Worm (Caenorhabditis elegans) whole organism, early embryonic: ENCODE data around the gene cebp-1.

ENCODE experiments used
- B0310.2 ChIP-seq: sonication (generic microtip); optimal IDR thresholded peaks from 2 replicates; lab custom pipeline; 2016; ENCODE audit warnings: mild to moderate bottlenecking, missing genetic modification characterization, missing compliant biosample characterization
- F13C5.2 ChIP-seq: sonication (generic microtip); optimal IDR thresholded peaks from 2 replicates; lab custom pipeline; 2017; ENCODE audit warnings: mild to moderate bottlenecking, missing genetic modification characterization, inconsistent platforms, missing compliant biosample characterization
- aly-1 ChIP-seq: sonication (generic microtip); optimal IDR thresholded peaks from 2 replicates; lab custom pipeline; 2016; ENCODE audit warnings: missing genetic modification characterization, missing compliant biosample characterization
- ama-1 ChIP-seq: fragments of 150-350 bp; optimal IDR thresholded peaks from 2 replicates; lab custom pipeline; 2014
- ceh-13 ChIP-seq: fragments of 200-800 bp; sonication (Bioruptor generic); optimal IDR thresholded peaks from 2 replicates; lab custom pipeline; 2018; ENCODE audit warnings: mild to moderate bottlenecking, missing genetic modification characterization, missing compliant biosample characterization
- ceh-36 ChIP-seq: sonication (generic microtip); optimal IDR thresholded peaks from 2 replicates; lab custom pipeline; 2016; ENCODE audit warnings: missing genetic modification characterization, inconsistent platforms, missing compliant biosample characterization
- ets-7 ChIP-seq: sonication (generic microtip); optimal IDR thresholded peaks from 2 replicates; lab custom pipeline; 2016; ENCODE audit warnings: missing genotype, missing genetic modification characterization, missing compliant biosample characterization
- flt-1 ChIP-seq: fragments of 200-800 bp; sonication (Bioruptor generic); IDR thresholded peaks from 2 replicates; pipeline ENCODE4 v1.3.6; 2022; ENCODE audit warnings: missing genetic modification characterization, missing compliant biosample characterization
- hmbx-1 ChIP-seq: sonication (generic microtip); optimal IDR thresholded peaks from 2 replicates; lab custom pipeline; 2016; ENCODE audit warnings: mild to moderate bottlenecking, missing genetic modification characterization, missing compliant biosample characterization
- hmg-4 ChIP-seq: fragments of 200-800 bp; sonication (Bioruptor generic); optimal IDR thresholded peaks from 2 replicates; lab custom pipeline; 2018; ENCODE audit warnings: mild to moderate bottlenecking, missing genetic modification characterization, missing compliant biosample characterization
- hnd-1 ChIP-seq: sonication (generic microtip); optimal IDR thresholded peaks from 2 replicates; lab custom pipeline; 2016; ENCODE audit warnings: missing genetic modification characterization, missing compliant biosample characterization
- pes-1 ChIP-seq: fragments of 200-800 bp; sonication (Bioruptor generic); IDR thresholded peaks from 2 replicates; pipeline ENCODE4 v1.3.6; 2022; ENCODE audit warnings: missing genetic modification reagents, missing genetic modification characterization, missing compliant biosample characterization
- scrt-1 ChIP-seq: fragments of 200-800 bp; sonication (Bioruptor generic); IDR thresholded peaks from 2 replicates; pipeline ENCODE4 v1.3.6; 2022; ENCODE audit warnings: missing genetic modification characterization, missing compliant biosample characterization
- sea-1 ChIP-seq: fragments of 200-800 bp; sonication (Bioruptor generic); conservative IDR thresholded peaks from 2 replicates; pipeline ENCODE4 v1.3.6; 2022; ENCODE audit warnings: missing genetic modification characterization, missing compliant biosample characterization
- tbx-11 ChIP-seq: fragments of 200-800 bp; sonication (Bioruptor generic); IDR thresholded peaks from 2 replicates; pipeline ENCODE4 v1.3.6; 2022; ENCODE audit warnings: missing genetic modification characterization, missing compliant biosample characterization
- tbx-37 ChIP-seq: fragments of 200-800 bp; sonication (Bioruptor generic); conservative IDR thresholded peaks from 2 replicates; pipeline ENCODE4 v1.3.6; 2022; ENCODE audit warnings: missing genetic modification reagents, missing genetic modification characterization, missing compliant biosample characterization
- tra-4 ChIP-seq: sonication (generic microtip); optimal IDR thresholded peaks from 2 replicates; lab custom pipeline; 2017; ENCODE audit warnings: missing genetic modification characterization, missing compliant biosample characterization

cebp-1 gene

DNA sequence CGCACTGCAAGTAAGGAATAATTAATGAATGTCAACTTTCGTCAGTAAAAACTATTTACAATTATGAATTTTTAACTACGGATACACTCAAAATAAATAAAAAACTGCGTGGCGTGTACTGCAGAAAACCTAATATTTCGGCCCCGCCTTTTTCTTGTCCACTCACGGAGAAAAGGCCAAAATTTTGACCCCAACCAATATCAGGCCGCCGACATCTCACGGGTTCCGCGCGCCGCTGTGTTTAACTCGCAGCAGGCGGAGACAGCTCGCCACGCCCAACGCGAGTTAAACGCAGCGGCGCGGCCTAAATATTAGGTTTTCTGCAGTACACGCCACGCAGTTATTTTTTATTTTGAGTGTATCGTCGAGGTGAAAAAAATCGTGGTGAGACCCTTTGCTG lies 17.6 kb upstream of the cebp-1 start:
- TF ChIP-seq ceh-13 (GFP tag; lab: Kevin White, UChicago), result no peak
- no peak for TF ChIP-seq ama-1 (lab: Kevin White, UChicago)

DNA sequence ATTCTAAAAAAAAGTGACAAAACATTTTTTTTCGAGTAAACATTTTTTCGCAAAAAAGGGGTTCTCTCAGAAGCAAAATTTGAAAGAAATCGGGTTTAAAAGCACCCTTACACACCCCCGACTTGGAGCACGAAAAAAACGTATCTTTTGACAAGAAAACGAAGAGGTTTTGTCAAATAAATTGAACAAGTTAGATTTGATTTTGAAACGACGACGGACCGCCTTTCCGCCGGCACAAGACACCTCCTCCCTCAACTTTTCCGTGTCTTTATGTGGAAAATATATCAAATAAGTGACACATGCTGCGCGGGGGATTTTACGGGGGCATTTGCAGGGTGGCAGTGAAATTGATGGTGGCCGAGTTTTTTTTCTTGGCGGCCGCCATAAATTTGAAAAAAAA lies 14.4 kb upstream of the cebp-1 start:
- TF ChIP-seq ceh-13 (GFP tag; lab: Kevin White, UChicago) (no peak), tra-4 (tag; lab: Kevin White, UChicago) (no peak), tbx-11 (GFP tag; lab: Robert Waterston, UW) (no peak), F13C5.2 (tag; lab: Kevin White, UChicago) (no peak), ceh-36 (tag; lab: Kevin White, UChicago) (no peak), flt-1 (GFP tag; lab: Robert Waterston, UW) (no peak), hmbx-1 (tag; lab: Kevin White, UChicago) (no peak), ets-7 (tag; lab: Kevin White, UChicago) (no peak), pes-1 (GFP tag; lab: Robert Waterston, UW) (no peak), hmg-4 (no peak), sea-1 (GFP tag; lab: Robert Waterston, UW) (no peak), ama-1 (lab: Kevin White, UChicago) (no peak), hnd-1 (no peak), tbx-37 (GFP tag; lab: Robert Waterston, UW) (no peak), scrt-1 (GFP tag; lab: Robert Waterston, UW) (no peak), aly-1 (tag; lab: Kevin White, UChicago) (no peak), B0310.2 (tag; lab: Kevin White, UChicago) (no peak)

DNA sequence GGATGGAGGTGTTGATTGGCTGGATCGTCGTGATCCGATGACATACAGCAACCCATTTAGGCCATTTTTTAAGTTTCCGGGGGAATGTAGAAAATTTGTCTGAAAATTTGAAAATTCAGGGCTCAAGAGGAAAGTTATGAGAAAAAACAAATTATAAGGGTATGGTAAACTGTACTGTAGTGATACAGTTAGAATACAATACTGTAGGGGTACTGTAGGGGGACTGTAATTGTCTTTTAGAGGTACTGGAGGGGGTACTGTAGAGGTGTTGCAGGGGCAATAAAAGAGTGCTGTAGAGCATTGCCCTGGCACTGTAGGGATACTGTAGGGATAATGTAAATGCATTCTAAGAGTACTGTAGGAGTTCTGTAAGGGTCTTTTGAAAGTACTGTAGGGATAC lies 11.0 kb upstream of the cebp-1 start, which contains the start of gene D1005.6:
Gene D1005.6, minus strand, starts transcription at position 101 of the 400 bp plus-strand sequence.
- TF ChIP-seq hnd-1 (no peak), aly-1 (tag; lab: Kevin White, UChicago) (no peak), F13C5.2 (tag; lab: Kevin White, UChicago) (no peak), flt-1 (GFP tag; lab: Robert Waterston, UW) (no peak)

DNA sequence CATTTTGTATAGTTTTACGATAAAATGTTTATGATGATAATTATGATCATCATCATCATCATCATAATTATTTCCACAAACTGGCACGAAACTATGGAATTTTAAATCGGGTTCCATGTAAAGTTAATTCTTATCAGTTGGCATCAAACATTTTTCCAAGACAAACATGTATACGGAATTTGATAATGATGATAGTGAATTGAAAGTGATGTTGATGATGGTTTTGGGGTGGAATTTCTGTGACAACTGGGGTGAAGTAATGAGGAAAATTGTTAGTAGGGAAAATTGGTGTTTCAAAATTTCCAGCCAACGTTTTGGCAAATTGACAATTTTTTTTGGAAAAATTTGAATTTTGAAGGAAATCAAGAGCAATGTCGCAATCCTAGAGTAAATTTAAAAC lies 6.1 kb upstream of the cebp-1 start:
- TF ChIP-seq sea-1 (GFP tag; lab: Robert Waterston, UW) (no peak), tbx-37 (GFP tag; lab: Robert Waterston, UW) (no peak), B0310.2 (tag; lab: Kevin White, UChicago) (no peak), hmbx-1 (tag; lab: Kevin White, UChicago) (no peak), pes-1 (GFP tag; lab: Robert Waterston, UW) (no peak)

DNA sequence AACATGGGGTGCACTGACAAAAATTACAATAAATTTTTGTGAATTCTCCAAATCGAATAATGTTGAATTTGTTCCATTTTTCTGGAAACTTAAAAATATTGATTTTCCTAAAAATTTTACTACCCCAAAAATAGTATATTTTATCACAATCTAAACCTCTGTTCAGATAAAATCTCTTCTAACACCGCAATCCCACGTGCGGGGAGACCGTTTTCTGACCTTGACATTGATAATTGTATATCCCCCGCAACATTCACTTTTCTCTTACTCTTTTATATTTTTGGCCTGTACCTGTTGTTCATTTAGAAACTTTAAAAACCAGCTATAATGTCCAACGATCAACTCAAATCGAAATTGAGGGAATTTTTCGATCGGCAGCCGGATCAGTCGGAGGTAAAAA lies 5.1 kb upstream of the cebp-1 start, which contains the start of gene D1005.2:
Gene D1005.2, plus strand, starts transcription at position 230 of the 400 bp plus-strand sequence.
- no peak for TF ChIP-seq ets-7 (tag; lab: Kevin White, UChicago)
- no peak for TF ChIP-seq scrt-1 (GFP tag; lab: Robert Waterston, UW)
- no peak for TF ChIP-seq B0310.2 (tag; lab: Kevin White, UChicago)
- TF ChIP-seq hmbx-1 (tag; lab: Kevin White, UChicago), result no peak
- TF ChIP-seq sea-1 (GFP tag; lab: Robert Waterston, UW), result no peak
- TF ChIP-seq tra-4 (tag; lab: Kevin White, UChicago), result no peak
- TF ChIP-seq F13C5.2 (tag; lab: Kevin White, UChicago), result no peak
- no peak for TF ChIP-seq hmg-4
- TF ChIP-seq ceh-13 (GFP tag; lab: Kevin White, UChicago), result no peak
- no peak for TF ChIP-seq aly-1 (tag; lab: Kevin White, UChicago)

DNA sequence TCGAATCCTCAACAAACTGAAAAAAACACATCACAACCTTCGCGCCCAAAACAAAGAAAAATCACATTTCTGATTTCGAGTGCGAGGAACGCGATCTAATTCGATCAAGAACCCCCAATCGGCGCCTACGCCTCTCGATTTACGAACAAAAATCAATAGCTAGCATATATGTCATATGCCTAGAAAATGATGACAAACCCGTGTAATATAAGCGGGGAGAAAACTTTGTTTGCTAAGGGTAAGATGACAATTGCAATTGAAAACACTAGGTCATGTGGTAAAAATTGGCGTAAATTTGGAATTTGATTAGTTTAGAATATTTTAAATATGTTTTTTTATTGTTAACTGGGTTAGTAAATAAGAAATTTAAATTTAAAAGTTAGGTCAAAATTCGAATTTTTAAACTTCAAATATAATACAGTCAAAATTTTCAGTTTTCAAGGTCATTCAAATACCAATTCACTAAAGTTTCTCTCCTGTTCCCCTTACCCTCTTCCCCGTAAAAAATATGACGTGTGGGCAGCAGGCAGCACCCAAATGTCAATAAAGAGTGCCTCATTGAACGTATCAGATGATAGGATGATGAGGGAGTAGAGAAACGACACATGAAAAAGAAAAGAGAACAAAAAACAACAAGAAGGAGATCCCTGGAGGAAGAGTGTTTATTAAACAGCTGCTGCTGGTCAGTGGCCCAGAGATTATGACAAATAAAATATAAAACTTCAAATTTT lies 2.8 kb upstream of the cebp-1 start:
- TF ChIP-seq aly-1 (tag; lab: Kevin White, UChicago) (no peak), hnd-1 (no peak), flt-1 (GFP tag; lab: Robert Waterston, UW) (no peak), ama-1 (lab: Kevin White, UChicago) (no peak), scrt-1 (GFP tag; lab: Robert Waterston, UW) (no peak), ceh-36 (tag; lab: Kevin White, UChicago) (no peak), F13C5.2 (tag; lab: Kevin White, UChicago) (no peak), tbx-37 (GFP tag; lab: Robert Waterston, UW) (no peak), hmg-4 (no peak), ets-7 (tag; lab: Kevin White, UChicago) (no peak), tra-4 (tag; lab: Kevin White, UChicago) (no peak), hmbx-1 (tag; lab: Kevin White, UChicago) (no peak), tbx-11 (GFP tag; lab: Robert Waterston, UW) (no peak), pes-1 (GFP tag; lab: Robert Waterston, UW) (no peak), B0310.2 (tag; lab: Kevin White, UChicago) (no peak), ceh-13 (GFP tag; lab: Kevin White, UChicago) (no peak)

DNA sequence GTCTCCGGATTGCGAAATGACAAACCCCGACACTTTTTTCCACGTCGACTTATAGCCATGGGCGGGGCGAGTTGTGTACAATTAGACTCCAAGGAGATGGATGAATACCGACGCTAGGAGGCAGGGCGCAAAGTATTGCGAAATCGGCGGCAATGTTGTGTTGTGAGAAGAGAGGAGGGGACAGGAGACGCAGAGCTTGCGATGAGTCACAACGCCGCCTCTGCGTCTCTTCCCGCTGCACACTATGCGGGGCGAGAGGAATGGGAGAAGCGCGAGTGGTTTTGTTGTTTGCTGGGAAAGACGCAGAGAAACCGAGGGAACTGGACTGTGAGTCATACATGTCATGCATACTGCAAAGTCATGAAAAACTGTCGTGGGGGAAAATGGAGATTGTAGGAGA lies 717 bp upstream of the cebp-1 start:
- TF ChIP-seq hmg-4, result peak; percentile 79
- TF ChIP-seq scrt-1 (GFP tag; lab: Robert Waterston, UW), result peak; percentile 67; the same call in 1 of the 2 replicates
- TF ChIP-seq hnd-1, result no peak
